Worm (Caenorhabditis elegans) whole organism, mixed stage, embryonic: ENCODE measurements around the gene nhr-131.
A peak's percentile ranks its signal among the peaks of the same experiment; 100 is the strongest.

ENCODE experiments used
- M03D4.4 ChIP-seq: sonication (generic microtip); optimal IDR thresholded peaks from 2 replicates; lab custom pipeline; 2017; ENCODE audit warnings: mild to moderate bottlenecking, missing genetic modification characterization, missing compliant biosample characterization
- bed-3 ChIP-seq: fragments of 200-800 bp; sonication (Bioruptor generic); optimal IDR thresholded peaks from 3 replicates; lab custom pipeline; 2018; ENCODE audit warnings: mild to moderate bottlenecking, missing genetic modification characterization, moderate library complexity, missing compliant biosample characterization
- blmp-1 ChIP-seq: fragments of 150-350 bp; optimal IDR thresholded peaks from 2 replicates; lab custom pipeline; 2014; ENCODE audit warnings: missing biosample characterization, missing genetic modification characterization
- ceh-39 ChIP-seq: fragments of 150-350 bp; optimal IDR thresholded peaks from 2 replicates; lab custom pipeline; 2014; ENCODE audit warnings: missing biosample characterization, missing genetic modification characterization
- ceh-83 ChIP-seq: fragments of 200-800 bp; sonication (Bioruptor generic); optimal IDR thresholded peaks from 2 replicates; lab custom pipeline; 2018; ENCODE audit warnings: mild to moderate bottlenecking, missing genetic modification characterization, missing compliant biosample characterization
- ces-1 ChIP-seq: fragments of 150-350 bp; optimal IDR thresholded peaks from 2 replicates; lab custom pipeline; 2014; ENCODE audit warnings: missing biosample characterization, missing genetic modification reagents, missing genetic modification characterization
- drap-1 ChIP-seq: fragments of 200-800 bp; sonication (Bioruptor generic); optimal IDR thresholded peaks from 3 replicates; lab custom pipeline; 2018; ENCODE audit warnings: mild to moderate bottlenecking, missing genetic modification characterization, missing compliant biosample characterization
- elt-1 ChIP-seq: sonication (generic microtip); optimal IDR thresholded peaks from 2 replicates; lab custom pipeline; 2017; ENCODE audit warnings: missing genetic modification characterization, mild to moderate bottlenecking, missing compliant biosample characterization, antibody characterized with exemption, moderate library complexity, borderline replicate concordance; ENCODE audit not compliant: insufficient read depth
- elt-3 ChIP-seq: fragments of 150-350 bp; optimal IDR thresholded peaks from 2 replicates; lab custom pipeline; 2014; ENCODE audit warnings: missing biosample characterization, missing genetic modification characterization
- flh-1 ChIP-seq: fragments of 200-800 bp; sonication (Bioruptor generic); optimal IDR thresholded peaks from 2 replicates; lab custom pipeline; 2018; ENCODE audit warnings: mild to moderate bottlenecking, missing genetic modification characterization, moderate library complexity, missing compliant biosample characterization
- ham-2 ChIP-seq: fragments of 200-800 bp; sonication (Bioruptor generic); optimal IDR thresholded peaks from 2 replicates; lab custom pipeline; 2018; ENCODE audit warnings: mild to moderate bottlenecking, missing genetic modification characterization, missing compliant biosample characterization
- hlh-1 ChIP-seq: fragments of 150-350 bp; optimal IDR thresholded peaks from 2 replicates; lab custom pipeline; 2014; ENCODE audit warnings: missing biosample characterization, missing genetic modification reagents, missing genetic modification characterization
- lin-13 ChIP-seq: fragments of 150-350 bp; optimal IDR thresholded peaks from 2 replicates; lab custom pipeline; 2014; ENCODE audit warnings: missing biosample characterization, missing genetic modification characterization
- lin-32 ChIP-seq: fragments of 200-800 bp; sonication (Bioruptor generic); optimal IDR thresholded peaks from 2 replicates; lab custom pipeline; 2018; ENCODE audit warnings: mild to moderate bottlenecking, missing genetic modification characterization, missing compliant biosample characterization
- lsy-2 ChIP-seq: fragments of 150-350 bp; optimal IDR thresholded peaks from 2 replicates; lab custom pipeline; 2014; ENCODE audit warnings: missing biosample characterization, missing genetic modification characterization
- mab-5 ChIP-seq: fragments of 150-350 bp; optimal IDR thresholded peaks from 2 replicates; lab custom pipeline; 2014; ENCODE audit warnings: missing biosample characterization, missing genetic modification characterization
- mep-1 ChIP-seq: fragments of 150-350 bp; optimal IDR thresholded peaks from 2 replicates; lab custom pipeline; 2017; ENCODE audit warnings: missing biosample characterization, missing genetic modification reagents, missing genetic modification characterization, inconsistent platforms
- mls-2 ChIP-seq: sonication (generic microtip); optimal IDR thresholded peaks from 2 replicates; lab custom pipeline; 2016; ENCODE audit warnings: mild to moderate bottlenecking, missing genetic modification characterization, moderate library complexity, missing compliant biosample characterization
- nhr-12 ChIP-seq: fragments of 150-350 bp; optimal IDR thresholded peaks from 2 replicates; lab custom pipeline; 2014; ENCODE audit warnings: missing biosample characterization, missing genetic modification characterization
- nhr-237 ChIP-seq: fragments of 150-350 bp; optimal IDR thresholded peaks from 2 replicates; lab custom pipeline; 2014; ENCODE audit warnings: missing biosample characterization, missing genetic modification characterization
- nhr-28 ChIP-seq: fragments of 150-350 bp; optimal IDR thresholded peaks from 2 replicates; lab custom pipeline; 2014; ENCODE audit warnings: missing biosample characterization, missing genetic modification characterization
- nhr-76 ChIP-seq: sonication (generic microtip); optimal IDR thresholded peaks from 2 replicates; lab custom pipeline; 2017; ENCODE audit warnings: missing biosample characterization, missing genetic modification characterization
- pha-4 ChIP-seq: fragments of 150-350 bp; optimal IDR thresholded peaks from 2 replicates; lab custom pipeline; 2018; ENCODE audit warnings: missing biosample characterization, missing genetic modification reagents, missing genetic modification characterization
- sem-2 ChIP-seq: fragments of 200-800 bp; sonication (Bioruptor generic); optimal IDR thresholded peaks from 2 replicates; lab custom pipeline; 2018; ENCODE audit warnings: mild to moderate bottlenecking, missing genetic modification characterization, missing compliant biosample characterization
- snpc-4 ChIP-seq: fragments of 150-350 bp; optimal IDR thresholded peaks from 2 replicates; lab custom pipeline; 2014; ENCODE audit warnings: missing biosample characterization, missing genetic modification characterization
- tbx-8 ChIP-seq: fragments of 200-800 bp; sonication (Bioruptor generic); optimal IDR thresholded peaks from 2 replicates; lab custom pipeline; 2018; ENCODE audit warnings: mild to moderate bottlenecking, missing genetic modification characterization, moderate library complexity, missing compliant biosample characterization
- unc-120 ChIP-seq: sonication (generic microtip); optimal IDR thresholded peaks from 2 replicates; lab custom pipeline; 2017; ENCODE audit warnings: missing genetic modification characterization, missing compliant biosample characterization; ENCODE audit not compliant: poor library complexity, severe bottlenecking
- unc-39 ChIP-seq: fragments of 150-350 bp; optimal IDR thresholded peaks from 2 replicates; lab custom pipeline; 2014; ENCODE audit warnings: missing biosample characterization, missing genetic modification characterization
- unc-62 ChIP-seq: fragments of 150-350 bp; optimal IDR thresholded peaks from 2 replicates; lab custom pipeline; 2014; ENCODE audit warnings: missing biosample characterization, missing genetic modification reagents, missing genetic modification characterization
- zip-8 ChIP-seq: fragments of 150-350 bp; optimal IDR thresholded peaks from 2 replicates; lab custom pipeline; 2014; ENCODE audit warnings: missing biosample characterization, missing genetic modification characterization

The nhr-131 gene

ce11 chrV:532046-532445 is 37.9 kb downstream of the nhr-131 start, which contains the start of gene nhr-58:
Gene nhr-58, plus strand, starts transcription at chrV:532259.
- no peak for TF ChIP-seq mep-1
- TF ChIP-seq nhr-12, result no peak
- TF ChIP-seq ces-1, result peak; percentile 61
- no peak for TF ChIP-seq lin-13 (tag; lab: Kevin White, UChicago)
- no peak for TF ChIP-seq ceh-83 (GFP tag; lab: Kevin White, UChicago)
- peak; percentile 59 for TF ChIP-seq ham-2 (GFP tag; lab: Kevin White, UChicago)
- peak; percentile 2 for TF ChIP-seq mls-2 (tag; lab: Kevin White, UChicago)
- TF ChIP-seq elt-1 (tag; lab: Kevin White, UChicago), result peak; percentile 54
- TF ChIP-seq pha-4, result peak; percentile 17
- TF ChIP-seq unc-62 (GFP tag; lab: Kevin White, UChicago), result no peak
- TF ChIP-seq elt-3 (tag; lab: Kevin White, UChicago), result peak; percentile 83
- peak; percentile 27 for TF ChIP-seq unc-120 (tag; lab: Kevin White, UChicago)
- TF ChIP-seq, all 35 proteins: peak for 7

ce11 chrV:534176-534575 is 40.0 kb downstream of the nhr-131 start, which contains the start of gene nhr-132:
Gene nhr-132, plus strand, starts transcription at chrV:534446.
- TF ChIP-seq snpc-4 (no peak), zip-8 (tag; lab: Kevin White, UChicago) (no peak), elt-1 (tag; lab: Kevin White, UChicago) (peak; percentile 3), unc-39 (tag; lab: Kevin White, UChicago) (no peak)

- no peak for TF ChIP-seq drap-1 (GFP tag; lab: Kevin White, UChicago)
- TF ChIP-seq tbx-8, result no peak
- no peak for TF ChIP-seq M03D4.4 (tag; lab: Kevin White, UChicago)
- TF ChIP-seq nhr-28, result no peak
- TF ChIP-seq ham-2 (GFP tag; lab: Kevin White, UChicago), result no peak
- TF ChIP-seq flh-1, result no peak
- no peak for TF ChIP-seq ceh-39 (tag; lab: Kevin White, UChicago)
- TF ChIP-seq lin-13 (tag; lab: Kevin White, UChicago), result no peak
- no peak for TF ChIP-seq nhr-76 (tag; lab: Kevin White, UChicago)
- TF ChIP-seq unc-39 (tag; lab: Kevin White, UChicago), result no peak
- TF ChIP-seq zip-8 (tag; lab: Kevin White, UChicago), result no peak
- TF ChIP-seq hlh-1 (tag; lab: Kevin White, UChicago), result no peak
- no peak for TF ChIP-seq lsy-2 (tag; lab: Kevin White, UChicago)
- TF ChIP-seq mab-5 (tag; lab: Kevin White, UChicago), result no peak
These were observed 42.4 kb downstream of the nhr-131 start, which contains the start of gene C14C6.5 for ce11 chrV:536571-536970. Gene C14C6.5, plus strand, starts transcription at chrV:536628.

- TF ChIP-seq elt-1 (tag; lab: Kevin White, UChicago), result peak; percentile 77
- no peak for TF ChIP-seq unc-62 (GFP tag; lab: Kevin White, UChicago)
These were observed 44.9 kb downstream of the nhr-131 start, which contains the start of gene nhr-155 for ce11 chrV:539040-539510. Gene nhr-155, plus strand, starts transcription at chrV:539460.

- TF ChIP-seq ces-1 (no peak), nhr-12 (no peak), sem-2 (GFP tag; lab: Kevin White, UChicago) (no peak), mep-1 (no peak), mls-2 (tag; lab: Kevin White, UChicago) (no peak), drap-1 (GFP tag; lab: Kevin White, UChicago) (no peak), nhr-237 (tag; lab: Kevin White, UChicago) (no peak), lin-32 (no peak), bed-3 (GFP tag; lab: Kevin White, UChicago) (no peak), hlh-1 (tag; lab: Kevin White, UChicago) (no peak), elt-1 (tag; lab: Kevin White, UChicago) (no peak), blmp-1 (tag; lab: Kevin White, UChicago) (no peak)
These were observed 47.3 kb downstream of the nhr-131 start for ce11 chrV:541470-541869.
